Worm (Caenorhabditis elegans): ENCODE measurements around the gene C13A2.7.

DNA sequence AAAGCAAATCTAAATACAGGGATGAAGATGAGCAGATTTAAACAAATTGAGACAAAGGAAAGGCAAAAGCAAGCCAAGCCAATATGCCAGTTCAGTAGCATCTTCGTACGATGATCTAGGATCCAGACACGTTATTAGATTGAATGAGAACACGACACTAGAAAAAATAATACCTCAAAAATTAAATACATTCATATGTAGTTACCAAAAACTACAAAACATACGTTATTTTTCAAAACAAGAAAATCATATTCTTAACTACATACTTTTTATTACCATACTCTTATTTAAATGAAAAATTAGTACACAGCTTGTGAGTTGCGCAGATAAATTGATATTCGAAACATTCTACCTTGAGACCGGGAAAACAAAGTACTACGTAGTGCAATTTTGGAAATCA, 47.1 kb downstream of the C13A2.7 start, which contains the start of gene srx-6:
- TF ChIP-seq dao-5 (tag; optimal IDR thresholded peaks at IDR 0.05) (no peak), him-1 (tag; optimal IDR thresholded peaks at IDR 0.05) (no peak)

Measured in whole organism, L4/young adult.